Fruit fly (Drosophila melanogaster): ENCODE measurements around the gene CG7166.

CG7166 gene

dm6 chr3L:21626036-21626614, 678 bp upstream of the CG7166 start (continued):
- TF ChIP-seq zen (tag; optimal IDR thresholded peaks at IDR 0.05) (no peak), insv (GFP tag; optimal IDR thresholded peaks at IDR 0.05) (no peak), CG18011 (GFP tag; optimal IDR thresholded peaks at IDR 0.05) (no peak), ssp (GFP tag; IDR thresholded peaks at IDR 0.05) (no peak), Sry-δ (GFP tag; optimal IDR thresholded peaks at IDR 0.05) (peak; percentile 82), CG10959 (GFP tag; IDR thresholded peaks at IDR 0.05) (no peak), jumu (GFP tag; optimal IDR thresholded peaks at IDR 0.05) (no peak), cwo (GFP tag; optimal IDR thresholded peaks at IDR 0.05) (no peak), Bgb (GFP tag; IDR thresholded peaks at IDR 0.05; ENCODE audit: partially characterized antibody) (peak; percentile 72; the same call in 1 of the 2 replicates), sna (GFP tag; IDR thresholded peaks at IDR 0.05; ENCODE audit: partially characterized antibody) (no peak; the same call in 1 of the 2 replicates), CG30020 (tag; optimal IDR thresholded peaks at IDR 0.05) (peak; percentile 48), MBD-R2 (GFP tag; IDR thresholded peaks at IDR 0.05) (peak; percentile 60; the same call in 1 of the 2 replicates), Ada2b (GFP tag; IDR thresholded peaks at IDR 0.05) (no peak), YL-1 (GFP tag; optimal IDR thresholded peaks at IDR 0.05) (peak; percentile 40), onecut (GFP tag; IDR thresholded peaks at IDR 0.05) (peak; percentile 52; the same call in 1 of the 2 replicates), gfzf (GFP tag; optimal IDR thresholded peaks at IDR 0.05) (peak; percentile 15), CG12071 (GFP tag; optimal IDR thresholded peaks at IDR 0.05) (no peak), TFAM (GFP tag; optimal IDR thresholded peaks at IDR 0.05) (no peak), E2f2 (GFP tag; IDR thresholded peaks at IDR 0.05) (peak; percentile 44), Dll (GFP tag; IDR thresholded peaks at IDR 0.05; ENCODE audit: partially characterized antibody) (peak; percentile 79), CG15479 (GFP tag; optimal IDR thresholded peaks at IDR 0.05) (peak; percentile 6), mld (GFP tag; IDR thresholded peaks at IDR 0.05; ENCODE audit: partially characterized antibody) (no peak), CG9797 (GFP tag; optimal IDR thresholded peaks at IDR 0.05) (peak; percentile 2), Dp (GFP tag; optimal IDR thresholded peaks at IDR 0.05) (peak; percentile 33), chinmo (GFP tag; IDR thresholded peaks at IDR 0.05; ENCODE audit: partially characterized antibody) (peak; percentile 78; the same call in 2 of the 4 replicates), CG2116 (GFP tag; optimal IDR thresholded peaks at IDR 0.05) (peak; percentile 64), CG34224 (GFP tag; IDR thresholded peaks at IDR 0.05; ENCODE audit: partially characterized antibody) (peak; percentile 72), trem (tag; optimal IDR thresholded peaks at IDR 0.05) (peak; percentile 67), CG8281 (tag; optimal IDR thresholded peaks at IDR 0.05) (peak; percentile 94), CG17829 (tag; optimal IDR thresholded peaks at IDR 0.05) (peak; percentile 23), oc (tag; optimal IDR thresholded peaks at IDR 0.05) (no peak), sens (GFP tag) (peak; percentile 9), Doc3 (GFP tag; IDR thresholded peaks at IDR 0.05; ENCODE audit: partially characterized antibody) (peak; percentile 59; the same call in 2 of the 3 replicates), hb (GFP tag; IDR thresholded peaks at IDR 0.05; ENCODE audit: partially characterized antibody) (peak; percentile 64; the same call in 1 of the 3 replicates), dm (GFP tag; optimal IDR thresholded peaks at IDR 0.05) (peak; percentile 5), CG17186 (GFP tag; optimal IDR thresholded peaks at IDR 0.05) (peak; percentile 47), otp (GFP tag; IDR thresholded peaks at IDR 0.05) (no peak), inv (GFP tag; IDR thresholded peaks at IDR 0.05; ENCODE audit: partially characterized antibody) (peak; percentile 62), CG4617 (GFP tag; optimal IDR thresholded peaks at IDR 0.05; ENCODE audit: borderline replicate concordance) (peak; percentile 76), nerfin-1 (tag; optimal IDR thresholded peaks at IDR 0.05) (no peak), Scr (GFP tag; IDR thresholded peaks at IDR 0.05; ENCODE audit: partially characterized antibody) (peak; percentile 78), sim (GFP tag; IDR thresholded peaks at IDR 0.05) (no peak), amos (GFP tag; IDR thresholded peaks at IDR 0.05; ENCODE audit: partially characterized antibody) (peak; percentile 81; the same call in 1 of the 2 replicates), CG16813 (GFP tag; IDR thresholded peaks at IDR 0.05; ENCODE audit: partially characterized antibody) (peak; percentile 69)

Measured in whole organism, embryonic.